Worm (Caenorhabditis elegans) whole organism, early embryonic: Measurements from ENCODE around the gene mboa-1.

Experiments
- B0310.2 ChIP-seq: sonication (generic microtip); optimal IDR thresholded peaks from 2 replicates; lab custom pipeline; 2016; ENCODE audit warnings: mild to moderate bottlenecking, missing genetic modification characterization, missing compliant biosample characterization
- F13C5.2 ChIP-seq: sonication (generic microtip); optimal IDR thresholded peaks from 2 replicates; lab custom pipeline; 2017; ENCODE audit warnings: mild to moderate bottlenecking, missing genetic modification characterization, inconsistent platforms, missing compliant biosample characterization
- aly-1 ChIP-seq: sonication (generic microtip); optimal IDR thresholded peaks from 2 replicates; lab custom pipeline; 2016; ENCODE audit warnings: missing genetic modification characterization, missing compliant biosample characterization
- ama-1 ChIP-seq: fragments of 150-350 bp; optimal IDR thresholded peaks from 2 replicates; lab custom pipeline; 2014
- ceh-13 ChIP-seq: fragments of 200-800 bp; sonication (Bioruptor generic); optimal IDR thresholded peaks from 2 replicates; lab custom pipeline; 2018; ENCODE audit warnings: mild to moderate bottlenecking, missing genetic modification characterization, missing compliant biosample characterization
- ceh-36 ChIP-seq: sonication (generic microtip); optimal IDR thresholded peaks from 2 replicates; lab custom pipeline; 2016; ENCODE audit warnings: missing genetic modification characterization, inconsistent platforms, missing compliant biosample characterization
- ets-7 ChIP-seq: sonication (generic microtip); optimal IDR thresholded peaks from 2 replicates; lab custom pipeline; 2016; ENCODE audit warnings: missing genotype, missing genetic modification characterization, missing compliant biosample characterization
- flt-1 ChIP-seq: fragments of 200-800 bp; sonication (Bioruptor generic); IDR thresholded peaks from 2 replicates; pipeline ENCODE4 v1.3.6; 2022; ENCODE audit warnings: missing genetic modification characterization, missing compliant biosample characterization
- hmbx-1 ChIP-seq: sonication (generic microtip); optimal IDR thresholded peaks from 2 replicates; lab custom pipeline; 2016; ENCODE audit warnings: mild to moderate bottlenecking, missing genetic modification characterization, missing compliant biosample characterization
- hmg-4 ChIP-seq: fragments of 200-800 bp; sonication (Bioruptor generic); optimal IDR thresholded peaks from 2 replicates; lab custom pipeline; 2018; ENCODE audit warnings: mild to moderate bottlenecking, missing genetic modification characterization, missing compliant biosample characterization
- hnd-1 ChIP-seq: sonication (generic microtip); optimal IDR thresholded peaks from 2 replicates; lab custom pipeline; 2016; ENCODE audit warnings: missing genetic modification characterization, missing compliant biosample characterization
- pes-1 ChIP-seq: fragments of 200-800 bp; sonication (Bioruptor generic); IDR thresholded peaks from 2 replicates; pipeline ENCODE4 v1.3.6; 2022; ENCODE audit warnings: missing genetic modification reagents, missing genetic modification characterization, missing compliant biosample characterization
- scrt-1 ChIP-seq: fragments of 200-800 bp; sonication (Bioruptor generic); IDR thresholded peaks from 2 replicates; pipeline ENCODE4 v1.3.6; 2022; ENCODE audit warnings: missing genetic modification characterization, missing compliant biosample characterization
- sea-1 ChIP-seq: fragments of 200-800 bp; sonication (Bioruptor generic); conservative IDR thresholded peaks from 2 replicates; pipeline ENCODE4 v1.3.6; 2022; ENCODE audit warnings: missing genetic modification characterization, missing compliant biosample characterization
- tbx-11 ChIP-seq: fragments of 200-800 bp; sonication (Bioruptor generic); IDR thresholded peaks from 2 replicates; pipeline ENCODE4 v1.3.6; 2022; ENCODE audit warnings: missing genetic modification characterization, missing compliant biosample characterization
- tbx-37 ChIP-seq: fragments of 200-800 bp; sonication (Bioruptor generic); conservative IDR thresholded peaks from 2 replicates; pipeline ENCODE4 v1.3.6; 2022; ENCODE audit warnings: missing genetic modification reagents, missing genetic modification characterization, missing compliant biosample characterization
- tra-4 ChIP-seq: sonication (generic microtip); optimal IDR thresholded peaks from 2 replicates; lab custom pipeline; 2017; ENCODE audit warnings: missing genetic modification characterization, missing compliant biosample characterization

The mboa-1 gene

ce11 chrX:16040207-16040716, 9.7 kb downstream of the mboa-1 start, which contains the start of gene B0395.3:
B0395.3 (minus strand) TSS chrX:16040257.
- TF ChIP-seq ceh-13 (GFP tag; lab: Kevin White, UChicago) = no peak
- peak; percentile 42; the same call in 1 of the 2 replicates for TF ChIP-seq pes-1 (GFP tag; lab: Robert Waterston, UW)
- no peak for TF ChIP-seq tra-4
- peak; percentile 36 for TF ChIP-seq ceh-36
- no peak for TF ChIP-seq tbx-11 (GFP tag; lab: Robert Waterston, UW)
- peak; percentile 84 for TF ChIP-seq hmg-4 (GFP tag; lab: Kevin White, UChicago)
- TF ChIP-seq ets-7 (tag; lab: Kevin White, UChicago) = no peak
- peak; percentile 15 for TF ChIP-seq F13C5.2 (tag; lab: Kevin White, UChicago)
- no peak for TF ChIP-seq hmbx-1
- TF ChIP-seq sea-1 (GFP tag; lab: Robert Waterston, UW) = 0 out of 2 replicates have a peak, but pooled peaks have one; percentile 22
- no peak for TF ChIP-seq B0310.2 (tag; lab: Kevin White, UChicago)
- no peak for TF ChIP-seq hnd-1 (tag; lab: Kevin White, UChicago)
- no peak for TF ChIP-seq scrt-1 (GFP tag; lab: Robert Waterston, UW)
- no peak for TF ChIP-seq tbx-37 (GFP tag; lab: Robert Waterston, UW)
- TF ChIP-seq ama-1 = no peak
- peak; percentile 2 for TF ChIP-seq aly-1 (tag; lab: Kevin White, UChicago)
- TF ChIP-seq flt-1 (GFP tag; lab: Robert Waterston, UW) = no peak

ce11 chrX:16041808-16042207, 11.2 kb downstream of the mboa-1 start:
- TF ChIP-seq hmg-4 (GFP tag; lab: Kevin White, UChicago) (no peak), pes-1 (GFP tag; lab: Robert Waterston, UW) (no peak), ceh-36 (no peak), tra-4 (no peak), hnd-1 (tag; lab: Kevin White, UChicago) (no peak), flt-1 (GFP tag; lab: Robert Waterston, UW) (no peak), scrt-1 (GFP tag; lab: Robert Waterston, UW) (no peak), ama-1 (no peak), tbx-37 (GFP tag; lab: Robert Waterston, UW) (no peak), hmbx-1 (no peak), ets-7 (tag; lab: Kevin White, UChicago) (no peak), sea-1 (GFP tag; lab: Robert Waterston, UW) (no peak), B0310.2 (tag; lab: Kevin White, UChicago) (no peak), aly-1 (tag; lab: Kevin White, UChicago) (no peak), F13C5.2 (tag; lab: Kevin White, UChicago) (no peak), ceh-13 (GFP tag; lab: Kevin White, UChicago) (no peak), tbx-11 (GFP tag; lab: Robert Waterston, UW) (no peak)

ce11 chrX:16042480-16042879, 11.9 kb downstream of the mboa-1 start:
- no peak for TF ChIP-seq flt-1 (GFP tag; lab: Robert Waterston, UW)
- TF ChIP-seq tbx-11 (GFP tag; lab: Robert Waterston, UW) = no peak
- no peak for TF ChIP-seq hmbx-1
- TF ChIP-seq ets-7 (tag; lab: Kevin White, UChicago) = no peak
- TF ChIP-seq ama-1 = no peak
- no peak for TF ChIP-seq tbx-37 (GFP tag; lab: Robert Waterston, UW)
- TF ChIP-seq hnd-1 (tag; lab: Kevin White, UChicago) = no peak
- no peak for TF ChIP-seq pes-1 (GFP tag; lab: Robert Waterston, UW)
- TF ChIP-seq tra-4 = no peak
- no peak for TF ChIP-seq sea-1 (GFP tag; lab: Robert Waterston, UW)
- no peak for TF ChIP-seq scrt-1 (GFP tag; lab: Robert Waterston, UW)
- no peak for TF ChIP-seq hmg-4 (GFP tag; lab: Kevin White, UChicago)
- TF ChIP-seq ceh-36 = no peak
- no peak for TF ChIP-seq F13C5.2 (tag; lab: Kevin White, UChicago)
- TF ChIP-seq B0310.2 (tag; lab: Kevin White, UChicago) = no peak

ce11 chrX:16044325-16044724, 13.7 kb downstream of the mboa-1 start:
- TF ChIP-seq ceh-13 (GFP tag; lab: Kevin White, UChicago) = no peak
- no peak for TF ChIP-seq scrt-1 (GFP tag; lab: Robert Waterston, UW)
- no peak for TF ChIP-seq ama-1
- TF ChIP-seq tra-4 = no peak
- no peak for TF ChIP-seq hmg-4 (GFP tag; lab: Kevin White, UChicago)
- TF ChIP-seq sea-1 (GFP tag; lab: Robert Waterston, UW) = no peak
- TF ChIP-seq pes-1 (GFP tag; lab: Robert Waterston, UW) = no peak
- no peak for TF ChIP-seq ceh-36
- no peak for TF ChIP-seq aly-1 (tag; lab: Kevin White, UChicago)

- no peak for TF ChIP-seq B0310.2 (tag; lab: Kevin White, UChicago)
- no peak for TF ChIP-seq tra-4
- TF ChIP-seq flt-1 (GFP tag; lab: Robert Waterston, UW) = no peak
- TF ChIP-seq sea-1 (GFP tag; lab: Robert Waterston, UW) = no peak
- TF ChIP-seq hmbx-1 = no peak
- TF ChIP-seq hnd-1 (tag; lab: Kevin White, UChicago) = no peak
- no peak for TF ChIP-seq tbx-37 (GFP tag; lab: Robert Waterston, UW)
- TF ChIP-seq tbx-11 (GFP tag; lab: Robert Waterston, UW) = no peak
- TF ChIP-seq ceh-36 = no peak
- TF ChIP-seq aly-1 (tag; lab: Kevin White, UChicago) = no peak
- no peak for TF ChIP-seq hmg-4 (GFP tag; lab: Kevin White, UChicago)
- no peak for TF ChIP-seq scrt-1 (GFP tag; lab: Robert Waterston, UW)
Observed at ce11 chrX:16046379-16046778, 15.8 kb downstream of the mboa-1 start.

ce11 chrX:16049573-16049972, 19.0 kb downstream of the mboa-1 start, which contains the start of gene cpd-2:
cpd-2 (plus strand) TSS chrX:16049873.
- TF ChIP-seq sea-1 (GFP tag; lab: Robert Waterston, UW) (no peak), F13C5.2 (tag; lab: Kevin White, UChicago) (no peak), scrt-1 (GFP tag; lab: Robert Waterston, UW) (no peak), ets-7 (tag; lab: Kevin White, UChicago) (no peak), ceh-13 (GFP tag; lab: Kevin White, UChicago) (no peak), hmbx-1 (no peak), aly-1 (tag; lab: Kevin White, UChicago) (no peak)

- TF ChIP-seq B0310.2 (tag; lab: Kevin White, UChicago) (no peak), tbx-11 (GFP tag; lab: Robert Waterston, UW) (no peak), ceh-13 (GFP tag; lab: Kevin White, UChicago) (no peak), scrt-1 (GFP tag; lab: Robert Waterston, UW) (no peak), hnd-1 (tag; lab: Kevin White, UChicago) (no peak), aly-1 (tag; lab: Kevin White, UChicago) (no peak), ama-1 (no peak), ceh-36 (no peak), ets-7 (tag; lab: Kevin White, UChicago) (no peak), hmg-4 (GFP tag; lab: Kevin White, UChicago) (no peak)
Observed at ce11 chrX:16055245-16055644, 24.6 kb downstream of the mboa-1 start, which contains the start of gene T27A8.7. T27A8.7 (plus strand) TSS chrX:16055545.
